Worm (Caenorhabditis elegans): ENCODE measurements around the gene idpp-14.

Gene idpp-14

ce11 chrX:16082024-16082423 is at the start of gene idpp-14:
TSS of gene idpp-14 (plus strand) at chrX:16082347.
- no peak for TF ChIP-seq F39B2.1 (GFP tag; IDR thresholded peaks at IDR 0.05)
- no peak for TF ChIP-seq dox-1 (GFP tag; IDR thresholded peaks at IDR 0.05)
- TF ChIP-seq F52B5.7 (tag; optimal IDR thresholded peaks at IDR 0.05), result no peak
- TF ChIP-seq sptf-2 (GFP tag; optimal IDR thresholded peaks at IDR 0.05), result no peak
- no peak for TF ChIP-seq sdz-38 (tag; optimal IDR thresholded peaks at IDR 0.05)
- no peak for TF ChIP-seq T26A5.8 (tag; optimal IDR thresholded peaks at IDR 0.05)
- no peak for TF ChIP-seq Y95B8A.8 (GFP tag; IDR thresholded peaks at IDR 0.05)
- no peak for TF ChIP-seq hmg-20 (GFP tag; IDR thresholded peaks at IDR 0.05)
- no peak for TF ChIP-seq B0261.1 (tag; optimal IDR thresholded peaks at IDR 0.05)
- no peak for TF ChIP-seq Y79H2A.3 (GFP tag; conservative IDR thresholded peaks at IDR 0.05)
- TF ChIP-seq F10E7.11 (tag; optimal IDR thresholded peaks at IDR 0.05), result no peak
- TF ChIP-seq aptf-3 (GFP tag; IDR thresholded peaks at IDR 0.05), result no peak
- no peak for TF ChIP-seq ceh-100 (GFP tag; IDR thresholded peaks at IDR 0.05)
- TF ChIP-seq zim-3 (tag; optimal IDR thresholded peaks at IDR 0.05), result no peak
- TF ChIP-seq ceh-27 (GFP tag; optimal IDR thresholded peaks at IDR 0.05), result no peak
- TF ChIP-seq F57C9.4 (tag; optimal IDR thresholded peaks at IDR 0.05), result no peak
- TF ChIP-seq D2030.7 (GFP tag; IDR thresholded peaks at IDR 0.05), result no peak

ce11 chrX:16039173-16039572 is 43.0 kb upstream of the idpp-14 start:
- TF ChIP-seq cebp-1 (GFP tag; IDR thresholded peaks at IDR 0.05) (no peak), cebp-1 (tag; optimal IDR thresholded peaks at IDR 0.05) (peak; percentile 8), lsl-1 (GFP tag; optimal IDR thresholded peaks at IDR 0.05) (no peak), nhr-80 (tag; optimal IDR thresholded peaks at IDR 0.05) (peak; percentile 25), ztf-3 (GFP tag; optimal IDR thresholded peaks at IDR 0.05) (no peak)

ce11 chrX:16040207-16040716 is 41.9 kb upstream of the idpp-14 start, which contains the start of gene B0395.3:
TSS of gene B0395.3 (minus strand) at chrX:16040257.
- no peak for TF ChIP-seq sdz-38 (tag; optimal IDR thresholded peaks at IDR 0.05)
- TF ChIP-seq aptf-2 (GFP tag; conservative IDR thresholded peaks at IDR 0.05), result no peak
- TF ChIP-seq madf-3 (GFP tag; IDR thresholded peaks at IDR 0.05), result no peak
- TF ChIP-seq nhr-179 (tag; optimal IDR thresholded peaks at IDR 0.05), result no peak
- TF ChIP-seq mes-4 (tag; optimal IDR thresholded peaks at IDR 0.05), result no peak
- TF ChIP-seq sptf-2 (GFP tag; optimal IDR thresholded peaks at IDR 0.05), result no peak
- TF ChIP-seq F52B5.7 (tag; optimal IDR thresholded peaks at IDR 0.05), result no peak
- no peak for TF ChIP-seq B0035.1 (tag; optimal IDR thresholded peaks at IDR 0.05)
- TF ChIP-seq let-526 (GFP tag; IDR thresholded peaks at IDR 0.05), result no peak
- TF ChIP-seq egl-44 (GFP tag; IDR thresholded peaks at IDR 0.05), result no peak
- no peak for TF ChIP-seq cebp-1 (GFP tag; IDR thresholded peaks at IDR 0.05)
- peak; percentile 75 for TF ChIP-seq cebp-1 (tag; optimal IDR thresholded peaks at IDR 0.05)
- peak; percentile 5 for TF ChIP-seq chd-7 (tag; optimal IDR thresholded peaks at IDR 0.05)
- TF ChIP-seq dpff-1 (tag; optimal IDR thresholded peaks at IDR 0.05), result no peak
- no peak for TF ChIP-seq athp-1 (tag; optimal IDR thresholded peaks at IDR 0.05)
- TF ChIP-seq lsl-1 (GFP tag; optimal IDR thresholded peaks at IDR 0.05), result no peak
- TF ChIP-seq unc-62 (GFP tag; optimal IDR thresholded peaks at IDR 0.05), result peak; percentile 8
- no peak for TF ChIP-seq bed-2 (GFP tag; IDR thresholded peaks at IDR 0.05)
- no peak for TF ChIP-seq lin-54 (GFP tag; optimal IDR thresholded peaks at IDR 0.05)
- no peak for TF ChIP-seq lir-1 (GFP tag; conservative IDR thresholded peaks at IDR 0.05)
- no peak for TF ChIP-seq T26A5.8 (tag; optimal IDR thresholded peaks at IDR 0.05)
- no peak for TF ChIP-seq let-607 (tag; optimal IDR thresholded peaks at IDR 0.05)
- TF ChIP-seq F55B11.4 (tag; optimal IDR thresholded peaks at IDR 0.05; ENCODE audit: borderline replicate concordance, insufficient read depth), result no peak
- no peak for TF ChIP-seq ama-1 (optimal IDR thresholded peaks at IDR 0.05)
- no peak for TF ChIP-seq ama-1 (GFP tag; optimal IDR thresholded peaks at IDR 0.05)
- TF ChIP-seq efl-1 (GFP tag; optimal IDR thresholded peaks at IDR 0.05), result no peak
- no peak for TF ChIP-seq F57A8.1 (GFP tag; optimal IDR thresholded peaks at IDR 0.05)
- TF ChIP-seq F10E7.11 (tag; optimal IDR thresholded peaks at IDR 0.05), result no peak
- TF ChIP-seq hlh-26 (GFP tag; conservative IDR thresholded peaks at IDR 0.05), result no peak
- TF ChIP-seq nhr-80 (tag; optimal IDR thresholded peaks at IDR 0.05), result peak; percentile 66
- TF ChIP-seq ceh-58 (GFP tag; IDR thresholded peaks at IDR 0.05), result no peak
- peak; percentile 7 for TF ChIP-seq madf-10 (tag; optimal IDR thresholded peaks at IDR 0.05)
- peak; percentile 76 for TF ChIP-seq ceh-27 (GFP tag; optimal IDR thresholded peaks at IDR 0.05)
- TF ChIP-seq attf-5 (GFP tag; optimal IDR thresholded peaks at IDR 0.05), result peak; percentile 51

All from whole organism, young adult.